Worm (Caenorhabditis elegans) whole organism, late embryonic: Measurements from ENCODE around the gene Y116A8C.468.

Experiments used
- F13H6.1 ChIP-seq: sonication (generic microtip); optimal IDR thresholded peaks from 2 replicates; lab custom pipeline; 2016; ENCODE audit warnings: missing genetic modification characterization, missing compliant biosample characterization
- K02D7.2 ChIP-seq: sonication (generic microtip); optimal IDR thresholded peaks from 2 replicates; lab custom pipeline; 2017; ENCODE audit warnings: mild to moderate bottlenecking, missing genetic modification characterization, missing compliant biosample characterization
- T23F11.4 ChIP-seq: fragments of 200-800 bp; sonication (Bioruptor generic); optimal IDR thresholded peaks from 2 replicates; lab custom pipeline; 2018; ENCODE audit warnings: mild to moderate bottlenecking, missing genetic modification characterization, missing compliant biosample characterization
- Y22D7AL.16 ChIP-seq: sonication (generic microtip); optimal IDR thresholded peaks from 2 replicates; lab custom pipeline; 2016; ENCODE audit warnings: missing genetic modification characterization, missing compliant biosample characterization
- ama-1 ChIP-seq: fragments of 150-350 bp; optimal IDR thresholded peaks from 2 replicates; lab custom pipeline; 2014
- ceh-19 ChIP-seq: fragments of 200-800 bp; sonication (Bioruptor generic); optimal IDR thresholded peaks from 2 replicates; lab custom pipeline; 2018; ENCODE audit warnings: mild to moderate bottlenecking, missing genetic modification characterization, missing compliant biosample characterization
- ceh-2 ChIP-seq: sonication (generic microtip); optimal IDR thresholded peaks from 2 replicates; lab custom pipeline; 2016; ENCODE audit warnings: missing genotype, missing genetic modification characterization, missing compliant biosample characterization
- ceh-24 ChIP-seq: sonication (generic microtip); optimal IDR thresholded peaks from 2 replicates; lab custom pipeline; 2016; ENCODE audit warnings: mild to moderate bottlenecking, missing genetic modification characterization, missing compliant biosample characterization
- ceh-30 ChIP-seq: fragments of 150-350 bp; optimal IDR thresholded peaks from 2 replicates; lab custom pipeline; 2014; ENCODE audit warnings: missing biosample characterization, missing genetic modification characterization
- ceh-31 ChIP-seq: sonication (generic microtip); optimal IDR thresholded peaks from 2 replicates; lab custom pipeline; 2016; ENCODE audit warnings: missing genetic modification characterization, missing compliant biosample characterization
- ceh-34 ChIP-seq: sonication (generic microtip); optimal IDR thresholded peaks from 2 replicates; lab custom pipeline; 2016; ENCODE audit warnings: mild to moderate bottlenecking, missing genetic modification characterization, missing compliant biosample characterization
- ceh-45 ChIP-seq: fragments of 200-800 bp; sonication (Bioruptor generic); IDR thresholded peaks from 2 replicates; pipeline ENCODE4 v1.3.6; 2022; ENCODE audit warnings: missing genetic modification reagents, missing genetic modification characterization, missing compliant biosample characterization
- ceh-48 ChIP-seq: sonication (generic microtip); optimal IDR thresholded peaks from 2 replicates; lab custom pipeline; 2016; ENCODE audit warnings: missing genetic modification characterization, inconsistent platforms, missing compliant biosample characterization
- ceh-9 ChIP-seq: sonication (generic microtip); optimal IDR thresholded peaks from 2 replicates; lab custom pipeline; 2016; ENCODE audit warnings: mild to moderate bottlenecking, missing genetic modification characterization, inconsistent platforms, missing compliant biosample characterization
- che-1 ChIP-seq: sonication (generic microtip); optimal IDR thresholded peaks from 2 replicates; lab custom pipeline; 2016; ENCODE audit warnings: mild to moderate bottlenecking, missing genetic modification characterization, missing compliant biosample characterization
- dmd-4 ChIP-seq: sonication (generic microtip); optimal IDR thresholded peaks from 2 replicates; lab custom pipeline; 2016; ENCODE audit warnings: borderline replicate concordance, missing genetic modification characterization, missing compliant biosample characterization
- dve-1 ChIP-seq: sonication (generic microtip); optimal IDR thresholded peaks from 2 replicates; lab custom pipeline; 2017; ENCODE audit warnings: antibody characterized with exemption, mild to moderate bottlenecking, missing genetic modification characterization, missing compliant biosample characterization
- ets-4 ChIP-seq: sonication (generic microtip); optimal IDR thresholded peaks from 2 replicates; lab custom pipeline; 2016; ENCODE audit warnings: missing genetic modification characterization, missing compliant biosample characterization
- eyg-1 ChIP-seq: sonication (generic microtip); optimal IDR thresholded peaks from 2 replicates; lab custom pipeline; 2016; ENCODE audit warnings: missing genotype, missing genetic modification characterization, missing compliant biosample characterization
- fkh-10 ChIP-seq: fragments of 150-350 bp; optimal IDR thresholded peaks from 2 replicates; lab custom pipeline; 2014; ENCODE audit warnings: missing biosample characterization, missing genetic modification reagents, missing genetic modification characterization
- fkh-6 ChIP-seq: sonication (generic microtip); optimal IDR thresholded peaks from 2 replicates; lab custom pipeline; 2016; ENCODE audit warnings: missing genetic modification characterization, missing compliant biosample characterization
- gmeb-2 ChIP-seq: sonication (generic microtip); optimal IDR thresholded peaks from 2 replicates; lab custom pipeline; 2016; ENCODE audit warnings: missing genetic modification characterization, inconsistent platforms, missing compliant biosample characterization
- hlh-13 ChIP-seq: fragments of 200-800 bp; sonication (Bioruptor generic); optimal IDR thresholded peaks from 2 replicates; lab custom pipeline; 2018; ENCODE audit warnings: mild to moderate bottlenecking, missing genetic modification characterization, missing compliant biosample characterization
- hlh-15 ChIP-seq: sonication (generic microtip); optimal IDR thresholded peaks from 2 replicates; lab custom pipeline; 2016; ENCODE audit warnings: missing genetic modification characterization, missing compliant biosample characterization
- hlh-30 ChIP-seq: sonication (generic microtip); optimal IDR thresholded peaks from 2 replicates; lab custom pipeline; 2017; ENCODE audit warnings: antibody characterized with exemption, missing genetic modification characterization, missing compliant biosample characterization; ENCODE audit not compliant: insufficient read depth
- hlh-6 ChIP-seq: sonication (generic microtip); optimal IDR thresholded peaks from 2 replicates; lab custom pipeline; 2016; ENCODE audit warnings: missing genotype, missing genetic modification characterization, missing compliant biosample characterization
- lim-6 ChIP-seq: sonication (generic microtip); optimal IDR thresholded peaks from 2 replicates; lab custom pipeline; 2016; ENCODE audit warnings: missing genetic modification characterization, missing compliant biosample characterization
- lin-11 ChIP-seq: fragments of 200-800 bp; sonication (Bioruptor generic); optimal IDR thresholded peaks from 2 replicates; lab custom pipeline; 2018; ENCODE audit warnings: mild to moderate bottlenecking, missing genetic modification characterization, missing compliant biosample characterization
- madf-2 ChIP-seq: sonication (generic microtip); optimal IDR thresholded peaks from 2 replicates; lab custom pipeline; 2017; ENCODE audit warnings: missing genetic modification characterization, missing compliant biosample characterization
- mec-3 ChIP-seq: sonication (generic microtip); optimal IDR thresholded peaks from 2 replicates; lab custom pipeline; 2016; ENCODE audit warnings: borderline replicate concordance, missing genetic modification characterization, missing compliant biosample characterization
- nhr-11 ChIP-seq: fragments of 150-350 bp; optimal IDR thresholded peaks from 2 replicates; lab custom pipeline; 2014; ENCODE audit warnings: missing biosample characterization, missing genetic modification characterization
- nhr-232 ChIP-seq: sonication (generic microtip); optimal IDR thresholded peaks from 2 replicates; lab custom pipeline; 2016; ENCODE audit warnings: missing genetic modification characterization, missing compliant biosample characterization
- npax-4 ChIP-seq: sonication (generic microtip); optimal IDR thresholded peaks from 2 replicates; lab custom pipeline; 2016; ENCODE audit warnings: missing genetic modification characterization, missing compliant biosample characterization
- odd-2 ChIP-seq: sonication (generic microtip); optimal IDR thresholded peaks from 2 replicates; lab custom pipeline; 2017; ENCODE audit warnings: antibody characterized with exemption, mild to moderate bottlenecking, missing genetic modification characterization, missing compliant biosample characterization
- pag-3 ChIP-seq: sonication (generic microtip); optimal IDR thresholded peaks from 2 replicates; lab custom pipeline; 2016; ENCODE audit warnings: missing compliant biosample characterization, missing genetic modification characterization, borderline replicate concordance
- pat-9 ChIP-seq: fragments of 200-800 bp; sonication (Bioruptor generic); optimal IDR thresholded peaks from 2 replicates; lab custom pipeline; 2018; ENCODE audit warnings: mild to moderate bottlenecking, missing genetic modification characterization, moderate library complexity, missing compliant biosample characterization
- pha-2 ChIP-seq: sonication (generic microtip); optimal IDR thresholded peaks from 2 replicates; lab custom pipeline; 2017; ENCODE audit warnings: mild to moderate bottlenecking, missing genetic modification characterization, missing compliant biosample characterization
- pqm-1 ChIP-seq: sonication (generic microtip); optimal IDR thresholded peaks from 2 replicates; lab custom pipeline; 2016; ENCODE audit warnings: missing genetic modification characterization, missing compliant biosample characterization
- pros-1 ChIP-seq: fragments of 150-350 bp; optimal IDR thresholded peaks from 2 replicates; lab custom pipeline; 2014; ENCODE audit warnings: missing biosample characterization, missing genetic modification reagents, missing genetic modification characterization
- ref-2 ChIP-seq: sonication (generic microtip); optimal IDR thresholded peaks from 2 replicates; lab custom pipeline; 2016; ENCODE audit warnings: missing genetic modification characterization, missing compliant biosample characterization
- rnt-1 ChIP-seq: sonication (generic microtip); optimal IDR thresholded peaks from 2 replicates; lab custom pipeline; 2016; ENCODE audit warnings: missing genetic modification characterization, missing compliant biosample characterization
- sdc-2 ChIP-seq: sonication (generic microtip); optimal IDR thresholded peaks from 2 replicates; lab custom pipeline; 2016; ENCODE audit warnings: missing genotype, missing genetic modification characterization, missing compliant biosample characterization
- sox-2 ChIP-seq: fragments of 200-800 bp; sonication (Bioruptor generic); IDR thresholded peaks from 2 replicates; pipeline ENCODE4 v1.3.6; 2022; ENCODE audit warnings: missing genetic modification reagents, missing genetic modification characterization, missing compliant biosample characterization
- syd-9 ChIP-seq: sonication (generic microtip); optimal IDR thresholded peaks from 2 replicates; lab custom pipeline; 2016; ENCODE audit warnings: mild to moderate bottlenecking, missing genetic modification characterization, moderate library complexity, missing compliant biosample characterization
- tbx-7 ChIP-seq: sonication (generic microtip); optimal IDR thresholded peaks from 2 replicates; lab custom pipeline; 2016; ENCODE audit warnings: missing genotype, missing genetic modification characterization, missing compliant biosample characterization
- unc-42 ChIP-seq: sonication (generic microtip); optimal IDR thresholded peaks from 2 replicates; lab custom pipeline; 2016; ENCODE audit warnings: missing genotype, missing genetic modification characterization, missing compliant biosample characterization
- unc-55 ChIP-seq: sonication (generic microtip); optimal IDR thresholded peaks from 2 replicates; lab custom pipeline; 2017; ENCODE audit warnings: missing biosample characterization, missing genetic modification reagents, missing genetic modification characterization
- ztf-16 ChIP-seq: sonication (generic microtip); optimal IDR thresholded peaks from 2 replicates; lab custom pipeline; 2017; ENCODE audit warnings: missing genetic modification characterization, missing compliant biosample characterization

The Y116A8C.468 gene

ce11 chrIV:16921999-16922398 is 3.8 kb downstream of the Y116A8C.468 start:
- TF ChIP-seq ets-4 = no peak
- TF ChIP-seq odd-2 = no peak
- no peak for TF ChIP-seq fkh-10 (GFP tag; lab: Kevin White, UChicago)
- no peak for TF ChIP-seq ceh-34 (tag; lab: Kevin White, UChicago)
- no peak for TF ChIP-seq ceh-30 (tag; lab: Kevin White, UChicago)
- TF ChIP-seq K02D7.2 (tag; lab: Kevin White, UChicago) = no peak
- TF ChIP-seq dve-1 = no peak
- no peak for TF ChIP-seq pros-1
- no peak for TF ChIP-seq hlh-13 (GFP tag; lab: Kevin White, UChicago)

ce11 chrIV:16924092-16924491 is 5.9 kb downstream of the Y116A8C.468 start, which contains the start of gene nep-24:
Gene nep-24 (plus strand): TSS chrIV:16924392.
- TF ChIP-seq pqm-1 (no peak), eyg-1 (tag; lab: Kevin White, UChicago) (no peak), pha-2 (tag; lab: Kevin White, UChicago) (no peak), ztf-16 (tag; lab: Kevin White, UChicago) (no peak), unc-55 (GFP tag; lab: Kevin White, UChicago) (no peak), hlh-6 (tag; lab: Kevin White, UChicago) (no peak), sdc-2 (no peak), hlh-30 (tag; lab: Kevin White, UChicago) (no peak), lin-11 (tag; lab: Kevin White, UChicago) (no peak)

ce11 chrIV:16925363-16925863 is 7.2 kb downstream of the Y116A8C.468 start:
- TF ChIP-seq fkh-10 (GFP tag; lab: Kevin White, UChicago) = no peak
- TF ChIP-seq ceh-31 (tag; lab: Kevin White, UChicago) = no peak
- TF ChIP-seq syd-9 = no peak
- TF ChIP-seq madf-2 = no peak
- no peak for TF ChIP-seq hlh-15 (tag; lab: Kevin White, UChicago)
- no peak for TF ChIP-seq unc-42 (tag; lab: Kevin White, UChicago)
- TF ChIP-seq hlh-6 (tag; lab: Kevin White, UChicago) = no peak
- TF ChIP-seq ref-2 = no peak
- TF ChIP-seq T23F11.4 (GFP tag; lab: Kevin White, UChicago) = no peak
- TF ChIP-seq F13H6.1 (tag; lab: Kevin White, UChicago) = no peak
- TF ChIP-seq pat-9 (tag; lab: Kevin White, UChicago) = no peak
- no peak for TF ChIP-seq hlh-30 (tag; lab: Kevin White, UChicago)
- no peak for TF ChIP-seq pha-2 (tag; lab: Kevin White, UChicago)
- no peak for TF ChIP-seq ets-4
- no peak for TF ChIP-seq mec-3 (tag; lab: Kevin White, UChicago)
- TF ChIP-seq rnt-1 = no peak
- no peak for TF ChIP-seq tbx-7 (tag; lab: Kevin White, UChicago)
- no peak for TF ChIP-seq ceh-2 (tag; lab: Kevin White, UChicago)
- TF ChIP-seq ama-1 = no peak
- TF ChIP-seq nhr-232 (tag; lab: Kevin White, UChicago) = no peak
- TF ChIP-seq, all 69 proteins: peak for 0

ce11 chrIV:16926558-16926957 is 8.4 kb downstream of the Y116A8C.468 start:
- no peak for TF ChIP-seq sdc-2
- no peak for TF ChIP-seq sox-2
- TF ChIP-seq madf-2 = no peak
- TF ChIP-seq lim-6 (tag; lab: Kevin White, UChicago) = no peak
- TF ChIP-seq ceh-48 (tag; lab: Kevin White, UChicago) = no peak
- TF ChIP-seq pag-3 (tag; lab: Kevin White, UChicago) = no peak
- no peak for TF ChIP-seq F13H6.1 (tag; lab: Kevin White, UChicago)
- TF ChIP-seq dve-1 = no peak
- TF ChIP-seq hlh-13 (GFP tag; lab: Kevin White, UChicago) = no peak
- no peak for TF ChIP-seq ceh-19
- TF ChIP-seq ceh-9 (tag; lab: Kevin White, UChicago) = no peak
- TF ChIP-seq Y22D7AL.16 = no peak
- TF ChIP-seq ceh-24 (tag; lab: Kevin White, UChicago) = no peak
- no peak for TF ChIP-seq ceh-45
- TF ChIP-seq dmd-4 (tag; lab: Kevin White, UChicago) = no peak
- TF ChIP-seq npax-4 (tag; lab: Kevin White, UChicago) = no peak
- no peak for TF ChIP-seq nhr-11 (tag; lab: Kevin White, UChicago)
- TF ChIP-seq che-1 = no peak
- TF ChIP-seq fkh-6 = no peak
- TF ChIP-seq gmeb-2 (tag; lab: Kevin White, UChicago) = no peak
